Worm (Caenorhabditis elegans) whole organism, L1 larva: ENCODE measurements around the gene F13E9.15.

ENCODE experiments used
- C04F5.9 ChIP-seq: sonication (generic microtip); optimal IDR thresholded peaks from 2 replicates; lab custom pipeline; 2016; ENCODE audit warnings: missing genetic modification characterization, missing compliant biosample characterization
- C34B4.2 ChIP-seq: sonication (generic microtip); optimal IDR thresholded peaks from 2 replicates; lab custom pipeline; 2017; ENCODE audit warnings: mild to moderate bottlenecking, missing genetic modification characterization, missing compliant biosample characterization
- Y116A8C.19 ChIP-seq: sonication (generic microtip); optimal IDR thresholded peaks from 2 replicates; lab custom pipeline; 2016; ENCODE audit warnings: missing compliant biosample characterization, missing genetic modification characterization, borderline replicate concordance
- aha-1 ChIP-seq: fragments of 150-350 bp; optimal IDR thresholded peaks from 2 replicates; lab custom pipeline; 2014; ENCODE audit warnings: missing biosample characterization, missing genetic modification characterization
- ama-1 ChIP-seq: fragments of 150-350 bp; optimal IDR thresholded peaks from 2 replicates; lab custom pipeline; 2014
- ceh-8 ChIP-seq: fragments of 200-800 bp; sonication (Bioruptor generic); optimal IDR thresholded peaks from 2 replicates; lab custom pipeline; 2018; ENCODE audit warnings: mild to moderate bottlenecking, missing genetic modification characterization, moderate library complexity, missing compliant biosample characterization
- ceh-82 ChIP-seq, 3 experiments: fragments of 150-350 bp in 1 of 3; sonication (generic microtip) in 2 of 3; optimal IDR thresholded peaks; 2 replicates each; lab custom pipeline; 2014 to 2017; ENCODE audit warnings: missing biosample characterization in 3 of 3, missing genetic modification characterization in 3 of 3
- ceh-90 ChIP-seq: sonication (generic microtip); optimal IDR thresholded peaks from 2 replicates; lab custom pipeline; 2016; ENCODE audit warnings: missing genetic modification characterization, missing compliant biosample characterization
- ces-1 ChIP-seq: fragments of 150-350 bp; optimal IDR thresholded peaks from 2 replicates; lab custom pipeline; 2014; ENCODE audit warnings: missing biosample characterization, missing genetic modification reagents, missing genetic modification characterization
- efl-1 ChIP-seq, 4 experiments: fragments of 150-350 bp; optimal IDR thresholded peaks in 3 of 4; peaks in 1 of 4; 1 replicate in 1 of 4; 2 replicates in 3 of 4; lab custom pipeline; 2014; ENCODE audit warnings: missing biosample characterization in 2 of 4, missing genetic modification characterization in 2 of 4, missing genetic modification reagents in 2 of 4
- efl-3 ChIP-seq: fragments of 200-800 bp; sonication (Bioruptor generic); optimal IDR thresholded peaks from 2 replicates; lab custom pipeline; 2018; ENCODE audit warnings: mild to moderate bottlenecking, missing genetic modification characterization, missing compliant biosample characterization
- egl-13 ChIP-seq: sonication (generic microtip); optimal IDR thresholded peaks from 2 replicates; lab custom pipeline; 2016; ENCODE audit warnings: missing genotype, missing genetic modification reagents, missing genetic modification characterization, missing compliant biosample characterization
- fkh-10 ChIP-seq: sonication (generic microtip); optimal IDR thresholded peaks from 2 replicates; lab custom pipeline; 2017; ENCODE audit warnings: missing biosample characterization, missing genetic modification reagents, missing genetic modification characterization
- fkh-4 ChIP-seq: sonication (generic microtip); optimal IDR thresholded peaks from 2 replicates; lab custom pipeline; 2016; ENCODE audit warnings: missing compliant biosample characterization, missing genetic modification characterization, borderline replicate concordance
- fos-1 ChIP-seq: fragments of 150-350 bp; optimal IDR thresholded peaks from 2 replicates; lab custom pipeline; 2014; ENCODE audit warnings: missing biosample characterization, missing genetic modification characterization
- grh-1 ChIP-seq: fragments of 200-800 bp; sonication (Bioruptor generic); IDR thresholded peaks from 2 replicates; pipeline ENCODE4 v1.3.6; 2022; ENCODE audit warnings: missing genetic modification reagents, missing genetic modification characterization, missing compliant biosample characterization
- isw-1 ChIP-seq: fragments of 200-800 bp; sonication (Bioruptor generic); IDR thresholded peaks from 2 replicates; pipeline ENCODE4 v1.3.6; 2022; ENCODE audit warnings: missing genetic modification characterization, missing compliant biosample characterization
- jun-1 ChIP-seq: fragments of 150-350 bp; optimal IDR thresholded peaks from 2 replicates; lab custom pipeline; 2014; ENCODE audit warnings: missing biosample characterization, missing genetic modification reagents, missing genetic modification characterization
- lin-14 ChIP-seq: fragments of 200-800 bp; sonication (Bioruptor generic); optimal IDR thresholded peaks from 2 replicates; lab custom pipeline; 2018; ENCODE audit warnings: mild to moderate bottlenecking, missing genetic modification characterization, moderate library complexity, missing compliant biosample characterization
- lin-39 ChIP-seq: fragments of 150-350 bp; optimal IDR thresholded peaks from 2 replicates; lab custom pipeline; 2014; ENCODE audit warnings: missing biosample characterization, missing genetic modification reagents, missing genetic modification characterization
- lir-3 ChIP-seq: sonication (generic microtip); optimal IDR thresholded peaks from 2 replicates; lab custom pipeline; 2016; ENCODE audit warnings: mild to moderate bottlenecking, missing genetic modification characterization, moderate library complexity, missing compliant biosample characterization; ENCODE audit not compliant: poor library complexity
- mab-9 ChIP-seq: fragments of 200-800 bp; sonication (Bioruptor generic); IDR thresholded peaks from 2 replicates; pipeline ENCODE4 v1.3.6; 2022; ENCODE audit warnings: missing genetic modification reagents, missing genetic modification characterization, missing compliant biosample characterization
- mef-2 ChIP-seq: fragments of 150-350 bp; optimal IDR thresholded peaks from 2 replicates; lab custom pipeline; 2014; ENCODE audit warnings: missing biosample characterization, missing genetic modification characterization
- nhr-12 ChIP-seq: sonication (generic microtip); optimal IDR thresholded peaks from 2 replicates; lab custom pipeline; 2017; ENCODE audit warnings: missing biosample characterization, missing genetic modification characterization
- nhr-19 ChIP-seq: fragments of 200-800 bp; sonication (Bioruptor generic); conservative IDR thresholded peaks from 2 replicates; pipeline ENCODE4 v1.3.6; 2022; ENCODE audit warnings: missing genetic modification characterization, missing compliant biosample characterization
- nhr-20 ChIP-seq: sonication (generic microtip); optimal IDR thresholded peaks from 2 replicates; lab custom pipeline; 2016; ENCODE audit warnings: mild to moderate bottlenecking, missing genetic modification characterization, missing compliant biosample characterization
- nhr-71 ChIP-seq: sonication (generic microtip); optimal IDR thresholded peaks from 2 replicates; lab custom pipeline; 2016; ENCODE audit warnings: mild to moderate bottlenecking, missing genetic modification characterization, moderate library complexity, missing compliant biosample characterization
- nhr-76 ChIP-seq: sonication (generic microtip); optimal IDR thresholded peaks from 2 replicates; lab custom pipeline; 2017; ENCODE audit warnings: missing biosample characterization, missing genetic modification characterization
- nhr-77 ChIP-seq: fragments of 150-350 bp; optimal IDR thresholded peaks from 2 replicates; lab custom pipeline; 2014; ENCODE audit warnings: missing biosample characterization, missing genetic modification characterization
- nhr-84 ChIP-seq: sonication (generic microtip); optimal IDR thresholded peaks from 2 replicates; lab custom pipeline; 2017; ENCODE audit warnings: missing biosample characterization, missing genetic modification characterization
- nhr-85 ChIP-seq: sonication (generic microtip); peaks from one replicate; lab custom pipeline; 2016; ENCODE audit warnings: missing genetic modification characterization, inconsistent platforms, missing compliant biosample characterization
- pag-3 ChIP-seq: sonication (generic microtip); optimal IDR thresholded peaks from 2 replicates; lab custom pipeline; 2017; ENCODE audit warnings: missing genetic modification characterization, mild to moderate bottlenecking, missing compliant biosample characterization, antibody characterized with exemption, borderline replicate concordance; ENCODE audit not compliant: insufficient read depth
- pax-3 ChIP-seq: fragments of 200-800 bp; sonication (Bioruptor generic); optimal IDR thresholded peaks from 2 replicates; lab custom pipeline; 2018; ENCODE audit warnings: mild to moderate bottlenecking, missing genetic modification characterization, moderate library complexity, missing compliant biosample characterization
- rnt-1 ChIP-seq: sonication (generic microtip); optimal IDR thresholded peaks from 2 replicates; lab custom pipeline; 2016; ENCODE audit warnings: mild to moderate bottlenecking, missing genetic modification characterization, moderate library complexity, missing compliant biosample characterization
- sox-4 ChIP-seq: sonication (generic microtip); optimal IDR thresholded peaks from 2 replicates; lab custom pipeline; 2016; ENCODE audit warnings: missing genetic modification characterization, missing compliant biosample characterization
- sptf-1 ChIP-seq: fragments of 150-350 bp; optimal IDR thresholded peaks from 2 replicates; lab custom pipeline; 2014; ENCODE audit warnings: missing biosample characterization, missing genetic modification characterization
- sup-37 ChIP-seq: fragments of 200-800 bp; sonication (Bioruptor generic); optimal IDR thresholded peaks from 2 replicates; lab custom pipeline; 2018; ENCODE audit warnings: mild to moderate bottlenecking, missing genetic modification characterization, missing compliant biosample characterization
- tbx-2 ChIP-seq: sonication (generic microtip); optimal IDR thresholded peaks from 2 replicates; lab custom pipeline; 2016; ENCODE audit warnings: missing genetic modification characterization, missing compliant biosample characterization
- tlp-1 ChIP-seq: fragments of 150-350 bp; optimal IDR thresholded peaks from 2 replicates; lab custom pipeline; 2014; ENCODE audit warnings: missing biosample characterization, missing genetic modification characterization
- unc-130 ChIP-seq: fragments of 150-350 bp; optimal IDR thresholded peaks from 2 replicates; lab custom pipeline; 2017; ENCODE audit warnings: missing biosample characterization, missing genetic modification characterization, inconsistent platforms
- unc-30 ChIP-seq: sonication (generic microtip); optimal IDR thresholded peaks from 2 replicates; lab custom pipeline; 2017; ENCODE audit warnings: missing biosample characterization, missing genetic modification characterization
- unc-86 ChIP-seq: sonication (generic microtip); optimal IDR thresholded peaks from 2 replicates; lab custom pipeline; 2016; ENCODE audit warnings: missing genetic modification characterization, missing compliant biosample characterization
- unc-98 ChIP-seq: fragments of 200-800 bp; sonication (Bioruptor generic); IDR thresholded peaks from 2 replicates; pipeline ENCODE4 v1.3.6; 2022; ENCODE audit warnings: missing genetic modification characterization, missing compliant biosample characterization
- xbp-1 ChIP-seq: sonication (generic microtip); optimal IDR thresholded peaks from 2 replicates; lab custom pipeline; 2016; ENCODE audit warnings: missing genetic modification characterization, missing compliant biosample characterization
- zip-4 ChIP-seq: fragments of 200-800 bp; sonication (Bioruptor generic); optimal IDR thresholded peaks from 2 replicates; lab custom pipeline; 2018; ENCODE audit warnings: mild to moderate bottlenecking, missing genetic modification characterization, moderate library complexity, missing compliant biosample characterization
- ztf-11 ChIP-seq, 2 experiments: sonication (generic microtip); optimal IDR thresholded peaks; 2 replicates each; lab custom pipeline; 2016 to 2017; ENCODE audit warnings: missing genetic modification characterization in 2 of 2, missing biosample characterization in 1 of 2, missing compliant biosample characterization in 1 of 2

Gene F13E9.15

ce11 chrIV:10899091-10899490 lies 9.4 kb upstream of the F13E9.15 start, which contains the start of the genes F13E9.9 and F13E9.19:
Gene F13E9.9, minus strand, starts transcription at chrIV:10899191.
Gene F13E9.19, plus strand, starts transcription at chrIV:10899406.
- TF ChIP-seq ceh-90 (tag; lab: Kevin White, UChicago) (no peak), ztf-11 (tag; optimal IDR thresholded peaks at IDR 0.05; lab: Kevin White, UChicago) (no peak), nhr-12 (no peak), unc-30 (tag; lab: Kevin White, UChicago) (no peak), rnt-1 (tag; lab: Kevin White, UChicago) (no peak), sox-4 (tag; lab: Kevin White, UChicago) (no peak), aha-1 (tag; lab: Kevin White, UChicago) (no peak), unc-98 (GFP tag; lab: Robert Waterston, UW) (no peak)

- TF ChIP-seq zip-4 (GFP tag; lab: Kevin White, UChicago) (no peak), C04F5.9 (tag; lab: Kevin White, UChicago) (no peak), lin-39 (tag; lab: Kevin White, UChicago) (no peak), nhr-20 (tag; lab: Kevin White, UChicago) (no peak), ztf-11 (tag; optimal IDR thresholded peaks at IDR 0.05; lab: Kevin White, UChicago) (no peak), ceh-8 (GFP tag; lab: Kevin White, UChicago) (no peak), fkh-10 (GFP tag; lab: Kevin White, UChicago) (no peak), nhr-77 (tag; lab: Kevin White, UChicago) (no peak), xbp-1 (no peak), sup-37 (no peak), lir-3 (tag; lab: Kevin White, UChicago) (no peak), pag-3 (no peak), nhr-84 (tag; lab: Kevin White, UChicago) (no peak), mef-2 (tag; lab: Kevin White, UChicago) (no peak), mab-9 (GFP tag; lab: Robert Waterston, UW) (no peak)
Measured at ce11 chrIV:10898160-10898559, 8.5 kb upstream of the F13E9.15 start.

ce11 chrIV:10896512-10896911 lies 6.8 kb upstream of the F13E9.15 start, which contains the start of gene srlf-13:
Gene srlf-13, minus strand, starts transcription at chrIV:10896612.
- TF ChIP-seq unc-130, result no peak
- no peak for TF ChIP-seq ces-1 (GFP tag; lab: Kevin White, UChicago)
- TF ChIP-seq egl-13 (tag; lab: Kevin White, UChicago), result no peak
- no peak for TF ChIP-seq ztf-11 (tag; optimal IDR thresholded peaks at IDR 0.05; lab: Kevin White, UChicago)
- no peak for TF ChIP-seq C34B4.2 (tag; lab: Kevin White, UChicago)
- no peak for TF ChIP-seq isw-1 (GFP tag; lab: Robert Waterston, UW)
- no peak for TF ChIP-seq efl-1 (optimal IDR thresholded peaks at IDR 0.05; lab: Kevin White, UChicago)
- TF ChIP-seq efl-1 (GFP tag; optimal IDR thresholded peaks at IDR 0.05 in 1 of 2; lab: Kevin White, UChicago), result no peak
- no peak for TF ChIP-seq lin-14 (GFP tag; lab: Kevin White, UChicago)
- no peak for TF ChIP-seq fos-1 (tag; lab: Kevin White, UChicago)
- TF ChIP-seq jun-1 (tag; lab: Kevin White, UChicago), result no peak
- TF ChIP-seq ceh-82 (tag; optimal IDR thresholded peaks at IDR 0.05; lab: Kevin White, UChicago), result no peak
- no peak for TF ChIP-seq sup-37
- no peak for TF ChIP-seq nhr-85 (tag; lab: Kevin White, UChicago)
- TF ChIP-seq sptf-1 (tag; lab: Kevin White, UChicago), result no peak
- no peak for TF ChIP-seq tlp-1 (tag; lab: Kevin White, UChicago)
- TF ChIP-seq fkh-4, result no peak
- TF ChIP-seq, all 84 proteins: peak for 0

ce11 chrIV:10894255-10894654 lies 4.6 kb upstream of the F13E9.15 start, which contains the start of gene srlf-14:
Gene srlf-14, minus strand, starts transcription at chrIV:10894355.
- TF ChIP-seq nhr-19 (GFP tag; lab: Robert Waterston, UW) (no peak), ztf-11 (tag; optimal IDR thresholded peaks at IDR 0.05; lab: Kevin White, UChicago) (no peak), unc-86 (tag; lab: Kevin White, UChicago) (no peak), lin-14 (GFP tag; lab: Kevin White, UChicago) (no peak), nhr-76 (tag; lab: Kevin White, UChicago) (no peak), grh-1 (no peak), Y116A8C.19 (no peak), aha-1 (tag; lab: Kevin White, UChicago) (no peak), nhr-71 (tag; lab: Kevin White, UChicago) (no peak), unc-98 (GFP tag; lab: Robert Waterston, UW) (no peak), ama-1 (lab: Kevin White, UChicago) (no peak), fkh-10 (GFP tag; lab: Kevin White, UChicago) (no peak), tbx-2 (tag; lab: Kevin White, UChicago) (no peak), zip-4 (GFP tag; lab: Kevin White, UChicago) (no peak), efl-3 (GFP tag; lab: Kevin White, UChicago) (no peak), pax-3 (tag; lab: Kevin White, UChicago) (no peak)
